Worm (Caenorhabditis elegans) whole organism, dauer: ENCODE measurements around the gene npr-27.

Source experiments
- unc-62 ChIP-seq: sonication (generic microtip); optimal IDR thresholded peaks from 2 replicates; lab custom pipeline; 2017; ENCODE audit warnings: missing biosample characterization, missing genetic modification reagents, missing genetic modification characterization

The npr-27 gene

ce11 chrIV:7312620-7313194, 7.3 kb downstream of the npr-27 start:
- TF ChIP-seq unc-62 (GFP tag; lab: Kevin White, UChicago): no peak

ce11 chrIV:7313397-7313910, 8.0 kb downstream of the npr-27 start, which contains the start of gene rps-8:
Gene rps-8, minus strand, starts transcription at chrIV:7313860.
- TF ChIP-seq unc-62 (GFP tag; lab: Kevin White, UChicago): no peak

- no peak for TF ChIP-seq unc-62 (GFP tag; lab: Kevin White, UChicago)
Observed at ce11 chrIV:7313962-7314361, 8.5 kb downstream of the npr-27 start.

ce11 chrIV:7316613-7317153, 11.3 kb downstream of the npr-27 start, which contains the start of gene F42C5.9:
Gene F42C5.9, minus strand, starts transcription at chrIV:7317103.
- TF ChIP-seq unc-62 (GFP tag; lab: Kevin White, UChicago): no peak

- no peak for TF ChIP-seq unc-62 (GFP tag; lab: Kevin White, UChicago)
Observed at ce11 chrIV:7317829-7318529, 12.6 kb downstream of the npr-27 start.

ce11 chrIV:7318900-7319299, 13.5 kb downstream of the npr-27 start:
- TF ChIP-seq unc-62 (GFP tag; lab: Kevin White, UChicago): no peak

ce11 chrIV:7319931-7320435, 14.6 kb downstream of the npr-27 start:
- no peak for TF ChIP-seq unc-62 (GFP tag; lab: Kevin White, UChicago)

- no peak for TF ChIP-seq unc-62 (GFP tag; lab: Kevin White, UChicago)
Observed at ce11 chrIV:7320688-7321087, 15.3 kb downstream of the npr-27 start.

- no peak for TF ChIP-seq unc-62 (GFP tag; lab: Kevin White, UChicago)
Observed at ce11 chrIV:7323904-7324303, 18.5 kb downstream of the npr-27 start.

- no peak for TF ChIP-seq unc-62 (GFP tag; lab: Kevin White, UChicago)
Observed at ce11 chrIV:7324913-7325312, 19.5 kb downstream of the npr-27 start.

ce11 chrIV:7325698-7326097, 20.3 kb downstream of the npr-27 start:
- TF ChIP-seq unc-62 (GFP tag; lab: Kevin White, UChicago): no peak

- no peak for TF ChIP-seq unc-62 (GFP tag; lab: Kevin White, UChicago)
Observed at ce11 chrIV:7326613-7327149, 21.3 kb downstream of the npr-27 start, which contains the start of gene ifo-1. Gene ifo-1, minus strand, starts transcription at chrIV:7326663.

- no peak for TF ChIP-seq unc-62 (GFP tag; lab: Kevin White, UChicago)
Observed at ce11 chrIV:7328918-7329317, 23.5 kb downstream of the npr-27 start, which contains the start of gene sqst-2. Gene sqst-2, minus strand, starts transcription at chrIV:7328975.

- TF ChIP-seq unc-62 (GFP tag; lab: Kevin White, UChicago): no peak
Observed at ce11 chrIV:7332695-7333094, 27.3 kb downstream of the npr-27 start, which contains the start of gene ocr-4. Gene ocr-4, minus strand, starts transcription at chrIV:7332795.

ce11 chrIV:7338042-7338441, 32.6 kb downstream of the npr-27 start:
- no peak for TF ChIP-seq unc-62 (GFP tag; lab: Kevin White, UChicago)

ce11 chrIV:7339095-7339494, 33.7 kb downstream of the npr-27 start:
- no peak for TF ChIP-seq unc-62 (GFP tag; lab: Kevin White, UChicago)
